Fruit fly (Drosophila melanogaster) whole organism: ENCODE results near the gene ftz-f1.

ENCODE experiments used
- CG8478 ChIP-seq: fragments of >200 bp; optimal IDR thresholded peaks from 2 replicates; lab custom pipeline; 2018; ENCODE audit warnings: inconsistent platforms
- Dll ChIP-seq: fragments of >200 bp; optimal IDR thresholded peaks from 2 replicates; lab custom pipeline; 2017
- EcR ChIP-seq, 2 experiments: fragments of >200 bp; optimal IDR thresholded peaks; 2 replicates each; lab custom pipeline; 2017; ENCODE audit warnings: missing biosample characterization in 2 of 2, missing genetic modification characterization in 2 of 2, missing genetic modification reagents in 2 of 2
- pan ChIP-seq: fragments of >200 bp; optimal IDR thresholded peaks from 2 replicates; lab custom pipeline; 2017
- psq ChIP-seq: fragments of >200 bp; optimal IDR thresholded peaks from 2 replicates; lab custom pipeline; 2017
- usp ChIP-seq: fragments of >200 bp; optimal IDR thresholded peaks from 2 replicates; lab custom pipeline; 2017; ENCODE audit warnings: missing biosample characterization, missing genetic modification characterization, mixed read lengths

DNA sequence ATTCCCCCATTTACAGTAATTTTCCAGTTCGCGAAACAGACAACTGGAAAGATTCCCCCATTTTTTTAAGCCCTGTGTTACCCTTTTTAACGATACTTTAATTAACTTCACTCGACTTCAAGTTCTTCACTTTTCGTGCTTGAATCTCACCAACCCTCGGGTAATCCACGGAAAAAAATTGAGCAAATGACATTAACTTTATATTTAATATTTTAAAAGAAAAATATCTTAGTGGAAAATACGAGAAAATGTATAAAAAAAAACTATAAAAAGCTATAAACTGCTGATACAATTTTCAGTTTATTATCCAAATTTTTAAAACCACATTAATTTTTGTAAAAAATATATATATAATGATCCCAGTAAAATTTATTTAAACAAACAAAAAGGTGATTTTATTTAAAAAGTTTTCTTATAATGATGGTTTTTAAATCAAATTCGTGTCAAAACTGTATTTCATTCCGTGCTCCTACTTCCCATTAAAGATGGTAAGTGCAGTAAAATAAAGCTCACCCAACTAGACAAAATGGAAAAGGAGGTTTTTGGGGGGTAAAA lies 1.5 kb downstream of the ftz-f1 start:
- TF ChIP-seq usp (GFP tag; lab: Kevin White, UChicago) (no peak), pan (lab: Kevin White, UChicago) (no peak), CG8478 (lab: Kevin White, UChicago) (no peak), EcR (GFP tag; optimal IDR thresholded peaks at IDR 0.05; lab: Kevin White, UChicago) (no peak), psq (lab: Kevin White, UChicago) (no peak), Dll (lab: Kevin White, UChicago) (no peak)
